Worm (Caenorhabditis elegans) whole organism, late embryonic: Measurements from ENCODE around the gene bus-8A.

ENCODE experiments used
- fkh-10 ChIP-seq: fragments of 150-350 bp; optimal IDR thresholded peaks from 2 replicates; lab custom pipeline; 2014; ENCODE audit warnings: missing biosample characterization, missing genetic modification reagents, missing genetic modification characterization
- fkh-6 ChIP-seq: sonication (generic microtip); optimal IDR thresholded peaks from 2 replicates; lab custom pipeline; 2016; ENCODE audit warnings: missing genetic modification characterization, missing compliant biosample characterization
- odd-2 ChIP-seq: sonication (generic microtip); optimal IDR thresholded peaks from 2 replicates; lab custom pipeline; 2017; ENCODE audit warnings: antibody characterized with exemption, mild to moderate bottlenecking, missing genetic modification characterization, missing compliant biosample characterization
- tbx-2 ChIP-seq: sonication (generic microtip); optimal IDR thresholded peaks from 2 replicates; lab custom pipeline; 2016; ENCODE audit warnings: missing genetic modification characterization, missing compliant biosample characterization

DNA sequence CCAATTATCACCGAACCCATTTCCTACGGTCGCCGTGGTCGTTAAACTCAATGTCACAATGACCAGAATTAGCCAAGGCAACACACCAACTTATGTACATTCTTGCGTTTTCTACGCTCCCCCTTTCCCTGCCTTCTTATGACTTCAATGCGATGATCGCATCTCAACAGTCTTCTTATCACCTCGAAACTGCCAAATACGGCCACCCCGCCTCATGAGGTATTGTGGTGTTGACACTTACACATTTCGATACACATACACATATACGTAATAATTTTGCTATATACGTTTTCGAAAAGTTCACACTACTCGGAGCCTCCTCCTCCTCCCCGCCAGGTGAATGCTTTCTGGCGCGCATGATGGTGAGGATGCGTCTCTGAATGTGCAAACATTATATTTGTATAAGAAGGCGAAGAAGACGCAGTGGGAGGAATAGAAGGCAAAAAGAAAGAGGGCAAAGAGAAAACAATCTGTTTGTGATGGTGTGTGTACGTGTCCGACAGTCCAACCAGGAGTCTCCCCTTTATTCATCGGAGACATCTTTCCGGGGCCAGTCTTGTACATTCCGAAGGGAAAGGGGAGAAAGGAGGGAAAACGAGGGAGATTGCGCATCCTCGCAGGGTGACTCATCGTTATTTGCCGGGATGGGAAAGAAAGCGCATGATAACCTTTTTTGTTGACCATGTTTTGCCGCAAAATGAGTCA is 12.7 kb upstream of the bus-8A start:
- TF ChIP-seq tbx-2 (tag; lab: Kevin White, UChicago) (peak; percentile 68), fkh-6 (tag; lab: Kevin White, UChicago) (peak; percentile 16), odd-2 (tag; lab: Kevin White, UChicago) (no peak), fkh-10 (no peak)
